Fruit fly (Drosophila melanogaster) whole organism, prepupa: ENCODE measurements around the gene CG33483.

Experiments used
- Blimp-1 ChIP-seq: fragments of 200-800 bp; sonication (Bioruptor generic); optimal IDR thresholded peaks from 3 replicates; lab custom pipeline; 2017; ENCODE audit warnings: missing biosample characterization, missing genetic modification characterization, mild to moderate bottlenecking, moderate library complexity, missing genetic modification reagents
- CG10631 ChIP-seq: fragments of 200-800 bp; sonication (Bioruptor generic); optimal IDR thresholded peaks from 2 replicates; lab custom pipeline; 2016; ENCODE audit warnings: missing biosample characterization, missing genetic modification characterization
- CG10669 ChIP-seq: fragments of 200-800 bp; sonication (Bioruptor generic); optimal IDR thresholded peaks from 3 replicates; lab custom pipeline; 2018; ENCODE audit warnings: missing biosample characterization, mild to moderate bottlenecking, missing genetic modification characterization, moderate library complexity
- CG11294 ChIP-seq: fragments of 200-800 bp; sonication (Bioruptor generic); IDR thresholded peaks from 2 replicates; pipeline ENCODE4 v1.3.6; 2022; ENCODE audit warnings: missing biosample characterization, missing genetic modification characterization
- CG15336 ChIP-seq: fragments of 200-800 bp; sonication (Bioruptor generic); IDR thresholded peaks from 2 replicates; pipeline ENCODE4 v1.3.6; 2022; ENCODE audit warnings: missing biosample characterization, missing genetic modification characterization
- CG1621 ChIP-seq: fragments of 200-800 bp; sonication (Bioruptor generic); optimal IDR thresholded peaks from 3 replicates; lab custom pipeline; 2018; ENCODE audit warnings: missing biosample characterization, mild to moderate bottlenecking, missing genetic modification characterization
- CG16779 ChIP-seq: fragments of 200-800 bp; sonication (Bioruptor generic); optimal IDR thresholded peaks from 3 replicates; lab custom pipeline; 2017; ENCODE audit warnings: missing biosample characterization, mild to moderate bottlenecking, missing genetic modification characterization
- CG31627 ChIP-seq: fragments of 200-800 bp; sonication (Bioruptor generic); optimal IDR thresholded peaks from 3 replicates; lab custom pipeline; 2016; ENCODE audit warnings: missing biosample characterization, missing genetic modification characterization
- CG32006 ChIP-seq: fragments of 200-800 bp; sonication (Bioruptor generic); optimal IDR thresholded peaks from 3 replicates; lab custom pipeline; 2017; ENCODE audit warnings: missing biosample characterization, mild to moderate bottlenecking, missing genetic modification characterization
- CG34406 ChIP-seq: fragments of 200-800 bp; sonication (Bioruptor generic); optimal IDR thresholded peaks from 3 replicates; lab custom pipeline; 2016; ENCODE audit warnings: missing biosample characterization, missing genetic modification characterization
- CG3919 ChIP-seq: fragments of 200-800 bp; sonication (Bioruptor generic); optimal IDR thresholded peaks from 3 replicates; lab custom pipeline; 2016; ENCODE audit warnings: missing biosample characterization, missing genetic modification characterization
- CG6163 ChIP-seq: fragments of 200-800 bp; sonication (Bioruptor generic); IDR thresholded peaks from 3 replicates; pipeline ENCODE4 v1.3.6; 2022; ENCODE audit warnings: missing biosample characterization, missing genetic modification characterization
- CG7368 ChIP-seq: fragments of 200-800 bp; sonication (Bioruptor generic); optimal IDR thresholded peaks from 3 replicates; lab custom pipeline; 2016; ENCODE audit warnings: missing biosample characterization, missing genetic modification characterization
- CG8119 ChIP-seq: fragments of 200-800 bp; sonication (Bioruptor generic); IDR thresholded peaks from 3 replicates; pipeline ENCODE4 v1.3.6; 2022; ENCODE audit warnings: missing biosample characterization, missing genetic modification characterization
- CG8632 ChIP-seq: fragments of 200-800 bp; sonication (Bioruptor generic); optimal IDR thresholded peaks from 3 replicates; lab custom pipeline; 2016; ENCODE audit warnings: missing biosample characterization, missing genetic modification characterization
- CG9139 ChIP-seq: fragments of 200-800 bp; sonication (Bioruptor generic); optimal IDR thresholded peaks from 3 replicates; lab custom pipeline; 2017; ENCODE audit warnings: missing biosample characterization, mild to moderate bottlenecking, missing genetic modification characterization
- Eip78C ChIP-seq: fragments of 200-800 bp; sonication (Bioruptor generic); peaks from one replicate; lab custom pipeline; 2016; ENCODE audit warnings: missing biosample characterization, missing genetic modification characterization
- Eip93F ChIP-seq: fragments of 200-800 bp; sonication (Bioruptor generic); optimal IDR thresholded peaks from 2 replicates; lab custom pipeline; 2016; ENCODE audit warnings: missing biosample characterization, mild to moderate bottlenecking, missing genetic modification characterization
- Ets21C ChIP-seq: fragments of 200-800 bp; sonication (Bioruptor generic); optimal IDR thresholded peaks from 3 replicates; lab custom pipeline; 2016; ENCODE audit warnings: missing biosample characterization, missing genetic modification characterization
- Gug ChIP-seq: fragments of 200-800 bp; sonication (Bioruptor generic); IDR thresholded peaks from 2 replicates; pipeline ENCODE4 v1.3.6; 2022; ENCODE audit warnings: missing biosample characterization, missing genetic modification characterization
- Hr38 ChIP-seq: sonication (Bioruptor generic); optimal IDR thresholded peaks from 2 replicates; lab custom pipeline; 2016; ENCODE audit warnings: missing biosample characterization, missing genetic modification characterization
- Hr39 ChIP-seq: fragments of 200-800 bp; sonication (Bioruptor generic); optimal IDR thresholded peaks from 2 replicates; lab custom pipeline; 2016; ENCODE audit warnings: missing biosample characterization, missing genetic modification characterization
- Hr4 ChIP-seq: fragments of 200-800 bp; sonication (Bioruptor generic); optimal IDR thresholded peaks from 3 replicates; lab custom pipeline; 2016; ENCODE audit warnings: missing biosample characterization, missing genetic modification characterization
- Lpt ChIP-seq: fragments of 200-800 bp; sonication (Bioruptor generic); optimal IDR thresholded peaks from 3 replicates; lab custom pipeline; 2016; ENCODE audit warnings: missing biosample characterization, missing genetic modification characterization
- Met ChIP-seq: fragments of 200-800 bp; sonication (Bioruptor generic); optimal IDR thresholded peaks from 3 replicates; lab custom pipeline; 2016; ENCODE audit warnings: missing biosample characterization, missing genetic modification characterization
- OdsH ChIP-seq: fragments of 200-800 bp; sonication (Bioruptor generic); optimal IDR thresholded peaks from 3 replicates; lab custom pipeline; 2016; ENCODE audit warnings: missing biosample characterization, missing genetic modification characterization
- Smox ChIP-seq: fragments of 200-800 bp; sonication (Bioruptor generic); optimal IDR thresholded peaks from 3 replicates; lab custom pipeline; 2016; ENCODE audit warnings: missing biosample characterization, missing genetic modification characterization
- Sox14 ChIP-seq: fragments of 200-800 bp; sonication (Bioruptor generic); optimal IDR thresholded peaks from 3 replicates; lab custom pipeline; 2016; ENCODE audit warnings: missing biosample characterization, missing genetic modification characterization
- achi ChIP-seq: fragments of 200-800 bp; sonication (Bioruptor generic); optimal IDR thresholded peaks from 3 replicates; lab custom pipeline; 2016; ENCODE audit warnings: missing biosample characterization, missing genetic modification characterization
- acj6 ChIP-seq: fragments of 200-800 bp; sonication (Bioruptor generic); optimal IDR thresholded peaks from 3 replicates; lab custom pipeline; 2016; ENCODE audit warnings: missing biosample characterization, missing genetic modification characterization
- cyc ChIP-seq: fragments of 200-800 bp; sonication (Bioruptor generic); optimal IDR thresholded peaks from 3 replicates; lab custom pipeline; 2016; ENCODE audit warnings: missing biosample characterization, missing genetic modification characterization
- dsx ChIP-seq: fragments of 200-800 bp; optimal IDR thresholded peaks from 3 replicates; lab custom pipeline; 2019; ENCODE audit warnings: missing biosample characterization, mild to moderate bottlenecking, missing genetic modification characterization, moderate library complexity; ENCODE audit not compliant: poor library complexity, severe bottlenecking
- eg ChIP-seq: fragments of 200-800 bp; sonication (Bioruptor generic); IDR thresholded peaks from 3 replicates; pipeline ENCODE4 v1.3.6; 2022; ENCODE audit warnings: missing biosample characterization, missing genetic modification characterization
- esn ChIP-seq: fragments of 200-800 bp; sonication (Bioruptor generic); optimal IDR thresholded peaks from 2 replicates; lab custom pipeline; 2016; ENCODE audit warnings: missing biosample characterization, mild to moderate bottlenecking, missing genetic modification characterization, moderate library complexity
- fd59A ChIP-seq: fragments of 200-800 bp; sonication (Bioruptor generic); optimal IDR thresholded peaks from 2 replicates; lab custom pipeline; 2017; ENCODE audit warnings: missing biosample characterization, mild to moderate bottlenecking, missing genetic modification characterization, missing genetic modification reagents
- lz ChIP-seq: fragments of 200-800 bp; sonication (Bioruptor generic); optimal IDR thresholded peaks from 3 replicates; lab custom pipeline; 2016; ENCODE audit warnings: missing biosample characterization, missing genetic modification characterization
- net ChIP-seq: fragments of 200-800 bp; sonication (Bioruptor generic); optimal IDR thresholded peaks from 3 replicates; lab custom pipeline; 2016; ENCODE audit warnings: missing biosample characterization, missing genetic modification characterization
- pdm3 ChIP-seq: fragments of 200-800 bp; sonication (Bioruptor generic); optimal IDR thresholded peaks from 3 replicates; lab custom pipeline; 2016; ENCODE audit warnings: missing biosample characterization, missing genetic modification characterization
- salr ChIP-seq, 2 experiments: fragments of 200-800 bp; sonication (Bioruptor generic); optimal IDR thresholded peaks; 3 replicates each; lab custom pipeline; 2016 to 2018; ENCODE audit warnings: missing biosample characterization in 2 of 2, missing genetic modification characterization in 2 of 2, mild to moderate bottlenecking in 1 of 2
- svp ChIP-seq: fragments of 200-800 bp; sonication (Bioruptor generic); peaks from one replicate; lab custom pipeline; 2016; ENCODE audit warnings: missing biosample characterization, missing genetic modification characterization
- topi ChIP-seq: fragments of 200-800 bp; sonication (Bioruptor generic); optimal IDR thresholded peaks from 3 replicates; lab custom pipeline; 2016; ENCODE audit warnings: missing biosample characterization, missing genetic modification characterization
- vri ChIP-seq: fragments of 200-800 bp; sonication (Bioruptor generic); optimal IDR thresholded peaks from 3 replicates; lab custom pipeline; 2016; ENCODE audit warnings: missing biosample characterization, mild to moderate bottlenecking, missing genetic modification characterization

Gene CG33483

dm6 chr3R:30880024-30880423, 21.9 kb downstream of the CG33483 start:
- TF ChIP-seq Sox14 (no peak), Hr4 (GFP tag; lab: Kevin White, UChicago) (no peak), achi (GFP tag; lab: Kevin White, UChicago) (no peak), cyc (GFP tag; lab: Kevin White, UChicago) (no peak), CG8119 (GFP tag; lab: Robert Waterston, UW) (no peak)

DNA sequence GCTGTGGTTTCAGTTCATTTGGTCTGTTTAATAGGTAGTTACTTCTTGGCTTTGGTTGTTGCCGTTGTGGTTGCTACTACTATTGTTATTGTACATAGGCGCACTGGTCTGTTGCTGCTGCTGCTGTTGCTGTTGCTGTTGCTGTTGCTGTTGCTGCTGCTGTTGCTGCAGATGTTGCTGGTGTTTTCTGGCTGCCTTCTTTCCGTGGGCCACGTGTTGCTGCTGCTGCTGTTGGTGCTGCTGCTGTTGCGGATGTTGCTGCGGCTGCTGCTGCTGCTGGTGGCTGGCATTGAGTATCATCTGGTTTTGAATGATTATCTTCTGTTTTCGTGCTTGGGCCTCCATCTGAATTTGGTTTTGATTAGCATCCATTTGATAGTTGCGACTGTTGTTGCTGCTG, 23.9 kb downstream of the CG33483 start:
- TF ChIP-seq acj6 (GFP tag; lab: Kevin White, UChicago) (no peak), CG15336 (GFP tag; lab: Robert Waterston, UW) (no peak), CG16779 (no peak), Hr38 (GFP tag; lab: Kevin White, UChicago) (no peak), CG9139 (GFP tag; lab: Kevin White, UChicago) (no peak), lz (GFP tag; lab: Kevin White, UChicago) (no peak), salr (GFP tag; optimal IDR thresholded peaks at IDR 0.05; lab: Kevin White, UChicago) (no peak), Ets21C (GFP tag; lab: Kevin White, UChicago) (no peak), OdsH (no peak), cyc (GFP tag; lab: Kevin White, UChicago) (no peak), esn (GFP tag; lab: Kevin White, UChicago) (no peak), CG34406 (GFP tag; lab: Kevin White, UChicago) (no peak), Met (GFP tag; lab: Kevin White, UChicago) (no peak)

DNA sequence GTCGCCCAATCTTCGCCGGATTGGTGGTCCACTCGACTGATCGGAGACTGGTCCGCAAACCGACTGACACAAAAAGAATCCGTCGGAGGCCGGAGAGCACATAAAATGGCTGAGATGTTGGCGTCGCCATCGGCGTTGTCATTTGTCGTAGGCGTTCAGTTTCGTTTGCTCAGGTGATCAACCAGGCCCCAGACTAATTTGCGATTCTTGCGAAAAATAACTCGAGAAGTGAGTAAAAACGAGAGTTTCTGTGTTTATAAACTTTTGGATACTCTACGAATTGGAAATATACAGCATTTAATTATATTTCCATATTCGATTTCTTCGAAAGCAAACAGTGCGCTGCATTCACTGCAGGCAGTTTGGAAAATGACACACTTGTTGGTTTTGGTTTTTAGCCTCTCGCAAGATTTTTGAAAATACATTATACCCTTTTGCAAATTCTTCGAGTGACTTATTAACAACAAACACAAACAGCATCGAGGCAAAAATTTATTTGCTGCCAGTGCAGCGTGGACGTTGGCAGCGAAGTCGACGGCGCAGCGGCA, 25.8 kb downstream of the CG33483 start, which contains the start of gene CG15546:
Gene CG15546, minus strand, starts transcription at position 51 of the 548 bp plus-strand sequence.
- no peak for TF ChIP-seq CG16779
- TF ChIP-seq CG6163 (GFP tag; lab: Robert Waterston, UW), result peak; percentile 71; the same call in 2 of the 3 replicates
- TF ChIP-seq cyc (GFP tag; lab: Kevin White, UChicago), result no peak
- no peak for TF ChIP-seq CG10631 (GFP tag; lab: Kevin White, UChicago)
- TF ChIP-seq Hr4 (GFP tag; lab: Kevin White, UChicago), result no peak
- no peak for TF ChIP-seq acj6 (GFP tag; lab: Kevin White, UChicago)
- no peak for TF ChIP-seq Lpt (GFP tag; lab: Kevin White, UChicago)
- TF ChIP-seq CG8119 (GFP tag; lab: Robert Waterston, UW), result peak; percentile 53
- peak; percentile 42 for TF ChIP-seq CG32006 (GFP tag; lab: Kevin White, UChicago)
- no peak for TF ChIP-seq fd59A
- TF ChIP-seq esn (GFP tag; lab: Kevin White, UChicago), result peak; percentile 2
- TF ChIP-seq CG31627 (GFP tag; lab: Kevin White, UChicago), result peak; percentile 37
- TF ChIP-seq Met (GFP tag; lab: Kevin White, UChicago), result no peak
- TF ChIP-seq Sox14, result no peak
- peak; percentile 0 for TF ChIP-seq lz (GFP tag; lab: Kevin White, UChicago)
- peak; percentile 26 for TF ChIP-seq pdm3
- peak; percentile 50; the same call in 1 of the 2 replicates for TF ChIP-seq Gug (GFP tag; lab: Robert Waterston, UW)
- TF ChIP-seq Blimp-1 (GFP tag; lab: Kevin White, UChicago), result no peak
- no peak for TF ChIP-seq Eip93F (GFP tag; lab: Kevin White, UChicago)
- peak; percentile 2 for TF ChIP-seq CG3919 (GFP tag; lab: Kevin White, UChicago)
- peak; percentile 10 for TF ChIP-seq Smox (GFP tag; lab: Kevin White, UChicago)
- TF ChIP-seq CG1621 (tag; lab: Kevin White, UChicago), result no peak
- TF ChIP-seq salr (GFP tag; optimal IDR thresholded peaks at IDR 0.05; lab: Kevin White, UChicago), result no peak
- peak; percentile 28 for TF ChIP-seq Hr39
- peak; percentile 34 for TF ChIP-seq svp (GFP tag; lab: Kevin White, UChicago)
- peak; percentile 44 for TF ChIP-seq Eip78C (GFP tag; lab: Kevin White, UChicago)
- TF ChIP-seq OdsH, result peak; percentile 24
- TF ChIP-seq eg (GFP tag; lab: Robert Waterston, UW), result peak; percentile 82
- TF ChIP-seq CG11294 (GFP tag; lab: Robert Waterston, UW), result peak; percentile 75; the same call in 1 of the 2 replicates
- TF ChIP-seq CG7368, result no peak
- peak; percentile 73 for TF ChIP-seq CG15336 (GFP tag; lab: Robert Waterston, UW)
- TF ChIP-seq vri (GFP tag; lab: Kevin White, UChicago), result no peak
- no peak for TF ChIP-seq Hr38 (GFP tag; lab: Kevin White, UChicago)
- TF ChIP-seq topi (GFP tag; lab: Kevin White, UChicago), result peak; percentile 21
- no peak for TF ChIP-seq dsx (GFP tag; lab: Kevin White, UChicago)
- no peak for TF ChIP-seq CG9139 (GFP tag; lab: Kevin White, UChicago)
- TF ChIP-seq CG10669 (GFP tag; lab: Kevin White, UChicago), result no peak
- TF ChIP-seq CG8632 (GFP tag; lab: Kevin White, UChicago), result no peak
- peak; percentile 18 for TF ChIP-seq net (GFP tag; lab: Kevin White, UChicago)
